Fruit fly (Drosophila melanogaster): ENCODE data around the gene Mcm7.

Mcm7 gene

DNA sequence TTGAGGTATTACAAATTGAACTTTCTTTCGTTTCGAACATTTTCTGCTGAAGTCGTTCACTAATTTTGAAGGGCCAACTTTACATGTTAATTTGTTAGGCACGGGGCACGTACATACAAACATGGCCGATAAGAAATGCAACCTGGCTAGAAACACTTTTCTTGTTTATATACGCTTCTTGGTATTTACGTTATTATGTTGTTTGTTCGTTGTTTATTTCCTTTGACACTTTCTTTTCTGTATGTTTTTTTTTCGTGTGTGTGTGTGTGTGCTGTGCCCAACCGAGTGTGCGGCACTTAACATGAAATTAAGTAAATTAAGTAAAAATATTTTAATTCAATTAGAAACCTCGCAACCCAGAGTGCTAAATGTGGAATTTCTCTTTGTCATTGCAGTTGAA lies 34.3 kb downstream of the Mcm7 start (continued):
- TF ChIP-seq corto (GFP tag; optimal IDR thresholded peaks at IDR 0.05) (no peak), CG10543 (GFP tag; optimal IDR thresholded peaks at IDR 0.05) (no peak), CG3407 (GFP tag; optimal IDR thresholded peaks at IDR 0.05) (peak; percentile 73), btn (GFP tag; optimal IDR thresholded peaks at IDR 0.05) (no peak), gcm2 (GFP tag; optimal IDR thresholded peaks at IDR 0.05) (no peak), CG30020 (tag; optimal IDR thresholded peaks at IDR 0.05) (no peak), zfh1 (GFP tag; IDR thresholded peaks at IDR 0.05) (peak; percentile 39; the same call in 1 of the 3 replicates), HmgD (GFP tag; optimal IDR thresholded peaks at IDR 0.05) (no peak), bsh (GFP tag; optimal IDR thresholded peaks at IDR 0.05) (peak in 1 of 2 experiments; percentile 81), CG6254 (GFP tag; optimal IDR thresholded peaks at IDR 0.05) (peak; percentile 58), H15 (GFP tag; IDR thresholded peaks at IDR 0.05) (no peak), Max (GFP tag; optimal IDR thresholded peaks at IDR 0.05) (no peak), HHEX (GFP tag; optimal IDR thresholded peaks at IDR 0.05) (peak; percentile 28), Drgx (GFP tag; IDR thresholded peaks at IDR 0.05) (no peak), grn (GFP tag; optimal IDR thresholded peaks at IDR 0.05) (peak; percentile 22), CG7839 (tag; optimal IDR thresholded peaks at IDR 0.05) (no peak), wek (GFP tag; optimal IDR thresholded peaks at IDR 0.05) (peak; percentile 56), CG8478 (optimal IDR thresholded peaks at IDR 0.05) (no peak), tx (GFP tag; optimal IDR thresholded peaks at IDR 0.05) (no peak), Bdp1 (GFP tag; optimal IDR thresholded peaks at IDR 0.05) (no peak), CrebB (tag; optimal IDR thresholded peaks at IDR 0.05) (no peak), Spps (tag; optimal IDR thresholded peaks at IDR 0.05) (peak; percentile 42), CG6791 (GFP tag; IDR thresholded peaks at IDR 0.05; ENCODE audit: partially characterized antibody) (no peak), CG2712 (tag; optimal IDR thresholded peaks at IDR 0.05) (peak; percentile 20), pita (GFP tag; optimal IDR thresholded peaks at IDR 0.05) (no peak), zen2 (GFP tag; IDR thresholded peaks at IDR 0.05; ENCODE audit: partially characterized antibody) (no peak), Sry-β (GFP tag; optimal IDR thresholded peaks at IDR 0.05) (peak; percentile 41), Gug (GFP tag; IDR thresholded peaks at IDR 0.05) (no peak), HLH3B (GFP tag; IDR thresholded peaks at IDR 0.05) (peak; percentile 42; the same call in 1 of the 2 replicates), exex (tag; optimal IDR thresholded peaks at IDR 0.05) (no peak), CG30431 (GFP tag; optimal IDR thresholded peaks at IDR 0.05) (no peak), vvl (GFP tag; IDR thresholded peaks at IDR 0.05) (0 out of 2 replicates have a peak, but pooled peaks have one; percentile 14), Hr78 (GFP tag; optimal IDR thresholded peaks at IDR 0.05) (no peak), CG18262 (tag; optimal IDR thresholded peaks at IDR 0.05) (peak; percentile 29), dysf (GFP tag; IDR thresholded peaks at IDR 0.05) (no peak), Nf-YB (GFP tag; optimal IDR thresholded peaks at IDR 0.05) (peak; percentile 2), wdn (GFP tag; IDR thresholded peaks at IDR 0.05) (no peak), jigr1 (GFP tag; IDR thresholded peaks at IDR 0.05) (no peak), peb (GFP tag; IDR thresholded peaks at IDR 0.05) (no peak), Hand (GFP tag; optimal IDR thresholded peaks at IDR 0.05) (no peak), CkIIα-i1 (GFP tag; IDR thresholded peaks at IDR 0.05) (no peak), da (GFP tag; optimal IDR thresholded peaks at IDR 0.05) (no peak), Oli (tag; optimal IDR thresholded peaks at IDR 0.05) (no peak), pzg (GFP tag; optimal IDR thresholded peaks at IDR 0.05) (no peak), Hmr (GFP tag; optimal IDR thresholded peaks at IDR 0.05) (no peak), Bteb2 (GFP tag; optimal IDR thresholded peaks at IDR 0.05) (no peak), ab (GFP tag; optimal IDR thresholded peaks at IDR 0.05) (no peak), CG10321 (GFP tag; IDR thresholded peaks at IDR 0.05) (no peak), Ptx1 (GFP tag; IDR thresholded peaks at IDR 0.05) (no peak), sc (optimal IDR thresholded peaks at IDR 0.05) (no peak), sc (GFP tag; optimal IDR thresholded peaks at IDR 0.05) (peak; percentile 39), Dip3 (GFP tag; optimal IDR thresholded peaks at IDR 0.05) (no peak)
